Worm (Caenorhabditis elegans): ENCODE results near the gene mrpl-32.

mrpl-32 gene

ce11 chrIII:8473292-8473691, 23.7 kb downstream of the mrpl-32 start (continued):
- peak; percentile 57 for TF ChIP-seq die-1 (tag; optimal IDR thresholded peaks at IDR 0.05)
- TF ChIP-seq ztf-26 (tag; optimal IDR thresholded peaks at IDR 0.05), result no peak
- peak; percentile 70 for TF ChIP-seq B0261.1 (tag; optimal IDR thresholded peaks at IDR 0.05)
- TF ChIP-seq B0035.1 (tag; optimal IDR thresholded peaks at IDR 0.05), result no peak
- no peak for TF ChIP-seq mxl-1 (tag; optimal IDR thresholded peaks at IDR 0.05)
- peak; percentile 38 for TF ChIP-seq lsl-1 (GFP tag; optimal IDR thresholded peaks at IDR 0.05)
- TF ChIP-seq attf-6 (GFP tag; IDR thresholded peaks at IDR 0.05), result no peak
- no peak for TF ChIP-seq cebp-1 (GFP tag; IDR thresholded peaks at IDR 0.05)
- no peak for TF ChIP-seq cebp-1 (tag; optimal IDR thresholded peaks at IDR 0.05)
- TF ChIP-seq mel-28 (tag; optimal IDR thresholded peaks at IDR 0.05; ENCODE audit: borderline replicate concordance), result no peak
- no peak for TF ChIP-seq nfya-2 (GFP tag; IDR thresholded peaks at IDR 0.05)
- TF ChIP-seq ekl-4 (GFP tag; IDR thresholded peaks at IDR 0.05), result no peak
- peak; percentile 63 for TF ChIP-seq D2030.7 (GFP tag; IDR thresholded peaks at IDR 0.05)
- TF ChIP-seq K12H6.12 (tag; optimal IDR thresholded peaks at IDR 0.05), result no peak
- TF ChIP-seq ztf-25 (GFP tag; IDR thresholded peaks at IDR 0.05), result 0 out of 2 replicates have a peak, but pooled peaks have one; percentile 51
- TF ChIP-seq zfh-2 (GFP tag; conservative IDR thresholded peaks at IDR 0.05), result no peak
- peak; percentile 41; the same call in 1 of the 2 replicates for TF ChIP-seq pbrm-1 (GFP tag; IDR thresholded peaks at IDR 0.05)
- TF ChIP-seq rcor-1 (GFP tag; IDR thresholded peaks at IDR 0.05), result 0 out of 2 replicates have a peak, but pooled peaks have one; percentile 30
- no peak for TF ChIP-seq pha-4 (tag; optimal IDR thresholded peaks at IDR 0.05)
- no peak for TF ChIP-seq bed-1 (GFP tag; IDR thresholded peaks at IDR 0.05)
- TF ChIP-seq ztf-6 (GFP tag; IDR thresholded peaks at IDR 0.05), result no peak
- TF ChIP-seq Y56A3A.18 (GFP tag; IDR thresholded peaks at IDR 0.05), result no peak
- no peak for TF ChIP-seq Y53F4B.3 (GFP tag; IDR thresholded peaks at IDR 0.05)
- 0 out of 2 replicates have a peak, but pooled peaks have one; percentile 42 for TF ChIP-seq ztf-28 (GFP tag; IDR thresholded peaks at IDR 0.05)
- TF ChIP-seq hmg-1.2 (GFP tag; IDR thresholded peaks at IDR 0.05), result peak; percentile 59
- no peak for TF ChIP-seq F49E8.2 (tag; optimal IDR thresholded peaks at IDR 0.05; ENCODE audit: insufficient read depth)
- TF ChIP-seq gei-17 (GFP tag; optimal IDR thresholded peaks at IDR 0.05), result no peak
- TF ChIP-seq lin-54 (GFP tag; optimal IDR thresholded peaks at IDR 0.05), result no peak
- TF ChIP-seq snpc-4 (GFP tag; optimal IDR thresholded peaks at IDR 0.05), result no peak
- TF ChIP-seq snpc-4 (tag; optimal IDR thresholded peaks at IDR 0.05), result no peak
- 0 out of 2 replicates have a peak, but pooled peaks have one; percentile 36 for TF ChIP-seq cebp-2 (GFP tag; IDR thresholded peaks at IDR 0.05)
- peak; percentile 29 for TF ChIP-seq attf-5 (GFP tag; optimal IDR thresholded peaks at IDR 0.05)
- no peak for TF ChIP-seq F57C9.4 (tag; optimal IDR thresholded peaks at IDR 0.05)
- TF ChIP-seq madf-6 (GFP tag; IDR thresholded peaks at IDR 0.05), result peak; percentile 61; the same call in 1 of the 2 replicates
- TF ChIP-seq egl-44 (GFP tag; IDR thresholded peaks at IDR 0.05), result no peak
- TF ChIP-seq nhr-90 (tag; optimal IDR thresholded peaks at IDR 0.05), result peak; percentile 75
- TF ChIP-seq Y53G8AR.9 (GFP tag; conservative IDR thresholded peaks at IDR 0.05), result no peak
- TF ChIP-seq rec-8 (tag; optimal IDR thresholded peaks at IDR 0.05), result peak in 1 of 2 experiments; percentile 25
- no peak for TF ChIP-seq lin-35 (GFP tag; optimal IDR thresholded peaks at IDR 0.05)
- TF ChIP-seq ceh-100 (GFP tag; IDR thresholded peaks at IDR 0.05), result no peak
- no peak for TF ChIP-seq ets-4 (GFP tag; optimal IDR thresholded peaks at IDR 0.05)
- TF ChIP-seq him-1 (tag; optimal IDR thresholded peaks at IDR 0.05), result peak; percentile 82
- no peak for TF ChIP-seq dox-1 (GFP tag; IDR thresholded peaks at IDR 0.05)
- TF ChIP-seq lin-26 (GFP tag; IDR thresholded peaks at IDR 0.05), result peak; percentile 93
- no peak for TF ChIP-seq chd-7 (tag; optimal IDR thresholded peaks at IDR 0.05)
- TF ChIP-seq B0019.2 (GFP tag; conservative IDR thresholded peaks at IDR 0.05), result no peak
- no peak for TF ChIP-seq ceh-79 (tag; optimal IDR thresholded peaks at IDR 0.05)
- no peak for TF ChIP-seq hmg-20 (GFP tag; IDR thresholded peaks at IDR 0.05)
- no peak for TF ChIP-seq ceh-27 (GFP tag; optimal IDR thresholded peaks at IDR 0.05)
